Fruit fly (Drosophila melanogaster): ENCODE measurements around the gene CG8086.

DNA sequence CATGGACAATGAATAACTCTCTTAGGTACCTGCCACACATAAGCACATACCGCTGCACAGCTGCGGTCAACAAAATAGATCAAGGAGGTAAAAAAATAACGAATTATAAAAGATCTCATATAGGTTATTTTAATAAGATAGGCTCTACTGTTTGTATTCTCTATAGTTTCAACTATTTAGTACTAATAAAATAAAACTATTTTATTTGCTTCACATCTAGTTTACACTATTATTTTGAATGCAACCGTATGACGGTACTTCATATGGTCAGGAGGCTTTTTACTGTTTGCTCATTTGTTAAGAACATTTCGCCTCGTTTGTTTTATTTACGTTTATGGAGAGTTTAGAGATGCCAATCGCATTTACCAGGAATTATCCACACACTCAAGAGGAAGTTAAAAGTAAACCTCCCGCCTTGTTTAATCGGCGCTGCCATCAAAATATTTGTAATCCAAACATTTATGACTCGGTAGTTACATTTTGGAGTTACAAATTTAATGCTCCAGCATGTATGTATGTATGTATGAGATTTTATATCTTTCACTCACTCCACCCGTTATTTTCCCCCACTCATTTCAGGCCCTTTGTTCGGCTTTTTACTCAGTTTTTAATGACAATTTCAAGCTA, 17.8 kb upstream of the CG8086 start:
- peak; percentile 53 for TF ChIP-seq bcd (GFP tag; optimal IDR thresholded peaks at IDR 0.05)
- peak; percentile 59 for TF ChIP-seq ac (GFP tag; optimal IDR thresholded peaks at IDR 0.05)
- peak; percentile 46 for TF ChIP-seq CG3847 (GFP tag; IDR thresholded peaks at IDR 0.05)
- TF ChIP-seq Lhr (GFP tag; optimal IDR thresholded peaks at IDR 0.05) = peak; percentile 19
- TF ChIP-seq dysf (GFP tag; IDR thresholded peaks at IDR 0.05) = peak; percentile 70
- no peak for TF ChIP-seq Gug (GFP tag; IDR thresholded peaks at IDR 0.05)
- no peak for TF ChIP-seq zf30C (GFP tag; optimal IDR thresholded peaks at IDR 0.05)

Data from whole organism, embryonic.